Worm (Caenorhabditis elegans): ENCODE data around the gene R01E6.2.

- TF ChIP-seq pha-4 (tag; optimal IDR thresholded peaks at IDR 0.05) (no peak), sptf-1 (tag; optimal IDR thresholded peaks at IDR 0.05) (no peak), nhr-12 (tag; optimal IDR thresholded peaks at IDR 0.05) (no peak), nhr-28 (tag; optimal IDR thresholded peaks at IDR 0.05) (no peak)
Observed at ce11 chrX:13581820-13582219, 15.5 kb upstream of the R01E6.2 start, which contains the start of gene F54B11.10.
